Fruit fly (Drosophila melanogaster) whole organism, embryonic: ENCODE measurements around the gene FoxL1.

Experiments
- Antp ChIP-seq: fragments of 200-800 bp; sonication (Bioruptor generic); optimal IDR thresholded peaks from 3 replicates; lab custom pipeline; 2016; ENCODE audit warnings: missing biosample characterization, missing genetic modification characterization
- Atf3 ChIP-seq: fragments of 200-800 bp; sonication (Bioruptor generic); optimal IDR thresholded peaks from 3 replicates; lab custom pipeline; 2016; ENCODE audit warnings: missing biosample characterization, missing genetic modification characterization
- CG10209 ChIP-seq: fragments of 200-800 bp; sonication (Bioruptor generic); optimal IDR thresholded peaks from 3 replicates; lab custom pipeline; 2017; ENCODE audit warnings: missing biosample characterization, mild to moderate bottlenecking, missing genetic modification characterization, missing genetic modification reagents
- CG10267 ChIP-seq: fragments of 200-800 bp; sonication (Bioruptor generic); optimal IDR thresholded peaks from 2 replicates; lab custom pipeline; 2018; ENCODE audit warnings: missing biosample characterization, mild to moderate bottlenecking, missing genetic modification characterization, moderate library complexity
- CG12155 ChIP-seq: fragments of 200-800 bp; sonication (Bioruptor generic); optimal IDR thresholded peaks from 3 replicates; lab custom pipeline; 2016; ENCODE audit warnings: missing biosample characterization, missing genetic modification characterization
- CG12391 ChIP-seq: fragments of 200-800 bp; sonication (Bioruptor generic); optimal IDR thresholded peaks from 3 replicates; lab custom pipeline; 2018; ENCODE audit warnings: missing biosample characterization, mild to moderate bottlenecking, missing genetic modification characterization, moderate library complexity
- CG12942 ChIP-seq: fragments of 200-800 bp; sonication (Bioruptor generic); optimal IDR thresholded peaks from 3 replicates; lab custom pipeline; 2016; ENCODE audit warnings: missing biosample characterization, missing genetic modification characterization
- CG13624 ChIP-seq: fragments of 200-800 bp; sonication (Bioruptor generic); optimal IDR thresholded peaks from 2 replicates; lab custom pipeline; 2016; ENCODE audit warnings: missing biosample characterization, missing genetic modification characterization
- CG14050 ChIP-seq: fragments of 200-800 bp; sonication (Bioruptor generic); IDR thresholded peaks from 3 replicates; pipeline ENCODE4 v1.3.6; 2022; ENCODE audit warnings: missing biosample characterization, missing genetic modification characterization
- CG15601 ChIP-seq: fragments of 200-800 bp; sonication (Bioruptor generic); optimal IDR thresholded peaks from 3 replicates; lab custom pipeline; 2019; ENCODE audit warnings: missing biosample characterization, mild to moderate bottlenecking, missing genetic modification characterization, moderate library complexity
- CG16813 ChIP-seq: fragments of 200-800 bp; sonication (Bioruptor generic); IDR thresholded peaks from 3 replicates; pipeline ENCODE4 v1.3.6; 2022; ENCODE audit warnings: missing biosample characterization, missing genetic modification characterization; ENCODE audit not compliant: partially characterized antibody
- CG17912 ChIP-seq: fragments of 200-800 bp; sonication (Bioruptor generic); optimal IDR thresholded peaks from 2 replicates; lab custom pipeline; 2018; ENCODE audit warnings: missing biosample characterization, mild to moderate bottlenecking, missing genetic modification characterization
- CG18011 ChIP-seq: fragments of 200-800 bp; sonication (Bioruptor generic); optimal IDR thresholded peaks from 2 replicates; lab custom pipeline; 2017; ENCODE audit warnings: missing biosample characterization, missing genetic modification characterization, mild to moderate bottlenecking, moderate library complexity, missing genotype
- CG2120 ChIP-seq: fragments of 200-800 bp; sonication (Bioruptor generic); optimal IDR thresholded peaks from 3 replicates; lab custom pipeline; 2016; ENCODE audit warnings: missing biosample characterization, missing genetic modification characterization
- CG2202 ChIP-seq: fragments of 200-800 bp; sonication (Bioruptor generic); optimal IDR thresholded peaks from 2 replicates; lab custom pipeline; 2018; ENCODE audit warnings: missing biosample characterization, mild to moderate bottlenecking, missing genetic modification characterization
- CG3065 ChIP-seq: fragments of 200-800 bp; sonication (Bioruptor generic); optimal IDR thresholded peaks from 2 replicates; lab custom pipeline; 2016; ENCODE audit warnings: missing biosample characterization, missing genetic modification characterization
- CG3995 ChIP-seq: fragments of 200-800 bp; sonication (Bioruptor generic); optimal IDR thresholded peaks from 3 replicates; lab custom pipeline; 2016; ENCODE audit warnings: missing biosample characterization, missing genetic modification characterization
- CG4404 ChIP-seq: fragments of 200-800 bp; sonication (Bioruptor generic); IDR thresholded peaks from 2 replicates; pipeline ENCODE4 v1.3.6; 2022; ENCODE audit warnings: missing biosample characterization, missing genetic modification characterization
- CG6854 ChIP-seq: fragments of 200-800 bp; sonication (Bioruptor generic); optimal IDR thresholded peaks from 3 replicates; lab custom pipeline; 2017; ENCODE audit warnings: missing biosample characterization, mild to moderate bottlenecking, missing genetic modification characterization
- CG7745 ChIP-seq: fragments of 200-800 bp; sonication (Bioruptor generic); optimal IDR thresholded peaks from 2 replicates; lab custom pipeline; 2018; ENCODE audit warnings: missing biosample characterization, mild to moderate bottlenecking, missing genetic modification characterization, moderate library complexity
- CG7928 ChIP-seq: fragments of 200-800 bp; sonication (Bioruptor generic); optimal IDR thresholded peaks from 2 replicates; lab custom pipeline; 2017; ENCODE audit warnings: missing biosample characterization, mild to moderate bottlenecking, missing genetic modification characterization
- CG8388 ChIP-seq: fragments of 200-800 bp; sonication (Bioruptor generic); optimal IDR thresholded peaks from 2 replicates; lab custom pipeline; 2019; ENCODE audit warnings: missing biosample characterization, mild to moderate bottlenecking, missing genetic modification characterization, moderate library complexity
- CG9437 ChIP-seq: fragments of 200-800 bp; sonication (Bioruptor generic); optimal IDR thresholded peaks from 2 replicates; lab custom pipeline; 2018; ENCODE audit warnings: missing biosample characterization, mild to moderate bottlenecking, missing genetic modification characterization
- CHES-1-like ChIP-seq: fragments of 200-800 bp; sonication (Bioruptor generic); optimal IDR thresholded peaks from 2 replicates; lab custom pipeline; 2016; ENCODE audit warnings: missing biosample characterization, missing genetic modification characterization
- Doc3 ChIP-seq: fragments of 200-800 bp; sonication (Bioruptor generic); IDR thresholded peaks from 3 replicates; pipeline ENCODE4 v1.3.6; 2022; ENCODE audit warnings: missing biosample characterization, missing genetic modification characterization; ENCODE audit not compliant: partially characterized antibody
- Fer2 ChIP-seq: fragments of 200-800 bp; sonication (Bioruptor generic); optimal IDR thresholded peaks from 2 replicates; lab custom pipeline; 2018; ENCODE audit warnings: missing biosample characterization, mild to moderate bottlenecking, missing genetic modification characterization, moderate library complexity
- Hey ChIP-seq: fragments of 200-800 bp; sonication (Bioruptor generic); optimal IDR thresholded peaks from 3 replicates; lab custom pipeline; 2018; ENCODE audit warnings: missing biosample characterization, mild to moderate bottlenecking, missing genetic modification characterization
- Hsf ChIP-seq: fragments of 200-800 bp; sonication (Bioruptor generic); optimal IDR thresholded peaks from 3 replicates; lab custom pipeline; 2016; ENCODE audit warnings: missing biosample characterization, missing genetic modification characterization
- Mrtf ChIP-seq: fragments of 200-800 bp; sonication (Bioruptor generic); IDR thresholded peaks from 3 replicates; pipeline ENCODE4 v1.3.6; 2022; ENCODE audit warnings: missing biosample characterization, missing genetic modification characterization
- Nf-YA ChIP-seq: fragments of 200-800 bp; sonication (Bioruptor generic); IDR thresholded peaks from 2 replicates; pipeline ENCODE4 v1.3.6; 2022; ENCODE audit warnings: missing biosample characterization, missing genetic modification characterization
- Scr ChIP-seq: fragments of 200-800 bp; sonication (Bioruptor generic); IDR thresholded peaks from 2 replicates; pipeline ENCODE4 v1.3.6; 2022; ENCODE audit warnings: missing biosample characterization, missing genetic modification characterization; ENCODE audit not compliant: partially characterized antibody
- Sox100B ChIP-seq: fragments of 200-800 bp; sonication (Bioruptor generic); optimal IDR thresholded peaks from 3 replicates; lab custom pipeline; 2018; ENCODE audit warnings: missing biosample characterization, mild to moderate bottlenecking, missing genetic modification characterization
- Stat92E ChIP-seq, 3 experiments: fragments of >200 bp in 2 of 3; fragments of 200-800 bp in 1 of 3; sonication (Bioruptor generic) in 1 of 3; optimal IDR thresholded peaks; 2 replicates each; lab custom pipeline; 2017 to 2019; ENCODE audit warnings: missing biosample characterization in 3 of 3, missing genetic modification characterization in 3 of 3, mild to moderate bottlenecking in 1 of 3, moderate library complexity in 1 of 3
- aop ChIP-seq: fragments of 200-800 bp; sonication (Bioruptor generic); IDR thresholded peaks from 2 replicates; pipeline ENCODE4 v1.3.6; 2022; ENCODE audit warnings: missing biosample characterization, missing genetic modification characterization
- ap ChIP-seq: fragments of 200-800 bp; sonication (Bioruptor generic); IDR thresholded peaks from 2 replicates; pipeline ENCODE4 v1.3.6; 2022; ENCODE audit warnings: missing biosample characterization, missing genetic modification characterization
- btn ChIP-seq: fragments of 200-800 bp; sonication (Bioruptor generic); optimal IDR thresholded peaks from 2 replicates; lab custom pipeline; 2016; ENCODE audit warnings: missing biosample characterization, missing genetic modification characterization
- ci ChIP-seq: fragments of 200-800 bp; sonication (Bioruptor generic); IDR thresholded peaks from 3 replicates; pipeline ENCODE4 v1.3.6; 2022; ENCODE audit warnings: missing biosample characterization, missing genetic modification characterization
- da ChIP-seq: fragments of 200-800 bp; sonication (Bioruptor generic); optimal IDR thresholded peaks from 2 replicates; lab custom pipeline; 2016; ENCODE audit warnings: missing biosample characterization, missing genetic modification characterization
- danr ChIP-seq: fragments of 200-800 bp; sonication (Bioruptor generic); IDR thresholded peaks from 2 replicates; pipeline ENCODE4 v1.3.6; 2022; ENCODE audit warnings: missing biosample characterization, missing genetic modification characterization
- dmrt11E ChIP-seq: fragments of 200-800 bp; sonication (Bioruptor generic); optimal IDR thresholded peaks from 3 replicates; lab custom pipeline; 2018; ENCODE audit warnings: missing biosample characterization, mild to moderate bottlenecking, missing genetic modification characterization, moderate library complexity
- fd64A ChIP-seq: fragments of 200-800 bp; sonication (Bioruptor generic); optimal IDR thresholded peaks from 3 replicates; lab custom pipeline; 2018; ENCODE audit warnings: missing biosample characterization, mild to moderate bottlenecking, missing genetic modification characterization
- hb ChIP-seq: fragments of 200-800 bp; sonication (Bioruptor generic); IDR thresholded peaks from 3 replicates; pipeline ENCODE4 v1.3.6; 2022; ENCODE audit warnings: missing biosample characterization, missing genetic modification characterization; ENCODE audit not compliant: partially characterized antibody
- her ChIP-seq: fragments of 200-800 bp; sonication (Bioruptor generic); optimal IDR thresholded peaks from 2 replicates; lab custom pipeline; 2016; ENCODE audit warnings: missing biosample characterization, missing genetic modification characterization
- salm ChIP-seq: fragments of 200-800 bp; sonication (Bioruptor generic); optimal IDR thresholded peaks from 2 replicates; lab custom pipeline; 2018; ENCODE audit warnings: missing biosample characterization, mild to moderate bottlenecking, missing genetic modification characterization
- sc ChIP-seq, 3 experiments: fragments of >200 bp in 2 of 3; fragments of 200-800 bp in 1 of 3; sonication (Bioruptor generic) in 1 of 3; optimal IDR thresholded peaks; 2 replicates in 2 of 3; 3 replicates in 1 of 3; lab custom pipeline; 2017; ENCODE audit warnings: mild to moderate bottlenecking in 1 of 3, missing biosample characterization in 1 of 3, missing genetic modification characterization in 1 of 3, missing genetic modification reagents in 1 of 3
- scrt ChIP-seq: fragments of 200-800 bp; sonication (Bioruptor generic); optimal IDR thresholded peaks from 2 replicates; lab custom pipeline; 2018; ENCODE audit warnings: missing biosample characterization, mild to moderate bottlenecking, missing genetic modification characterization, moderate library complexity
- sqz ChIP-seq: fragments of 200-800 bp; sonication (Bioruptor generic); optimal IDR thresholded peaks from 3 replicates; lab custom pipeline; 2018; ENCODE audit warnings: missing biosample characterization, mild to moderate bottlenecking, missing genetic modification characterization
- tll ChIP-seq, 2 experiments: fragments of 200-800 bp in 1 of 2; fragments of >200 bp in 1 of 2; sonication (Bioruptor generic) in 1 of 2; optimal IDR thresholded peaks; 2 replicates each; lab custom pipeline; 2017 to 2019; ENCODE audit warnings: missing biosample characterization in 2 of 2, missing genetic modification characterization in 2 of 2, mild to moderate bottlenecking in 1 of 2, moderate library complexity in 1 of 2
- vnd ChIP-seq: fragments of 200-800 bp; sonication (Bioruptor generic); IDR thresholded peaks from 3 replicates; pipeline ENCODE4 v1.3.6; 2022; ENCODE audit warnings: missing biosample characterization, missing genetic modification characterization; ENCODE audit not compliant: partially characterized antibody
- zen ChIP-seq: fragments of 200-800 bp; sonication (Bioruptor generic); optimal IDR thresholded peaks from 3 replicates; lab custom pipeline; 2018; ENCODE audit warnings: missing biosample characterization, mild to moderate bottlenecking, missing genetic modification characterization, moderate library complexity

The FoxL1 gene

dm6 chr3L:4000711-4001110, 18.0 kb upstream of the FoxL1 start (continued):
- TF ChIP-seq CG8388 (GFP tag; lab: Kevin White, UChicago) (peak; percentile 17), Atf3 (GFP tag; lab: Kevin White, UChicago) (no peak), CG15601 (tag; lab: Kevin White, UChicago) (peak; percentile 17), CG3995 (GFP tag; lab: Kevin White, UChicago) (no peak), Hsf (GFP tag; lab: Kevin White, UChicago) (peak; percentile 12), Antp (no peak), Nf-YA (GFP tag; lab: Robert Waterston, UW) (no peak), CG10209 (GFP tag; lab: Kevin White, UChicago) (peak; percentile 52), CG18011 (peak; percentile 9), hb (no peak), CG12155 (GFP tag; lab: Kevin White, UChicago) (no peak), Hey (tag; lab: Kevin White, UChicago) (no peak), CG10267 (tag; lab: Kevin White, UChicago) (no peak), Sox100B (GFP tag; lab: Kevin White, UChicago) (peak; percentile 28), sqz (no peak), btn (no peak), CG9437 (GFP tag; lab: Kevin White, UChicago) (peak; percentile 32), Fer2 (tag; lab: Kevin White, UChicago) (no peak), CG14050 (GFP tag; lab: Robert Waterston, UW) (no peak), CG3065 (GFP tag; lab: Kevin White, UChicago) (no peak), CG4404 (GFP tag; lab: Robert Waterston, UW) (no peak), CG12942 (GFP tag; lab: Kevin White, UChicago) (no peak), zen (tag; lab: Kevin White, UChicago) (no peak), CG7928 (GFP tag; lab: Kevin White, UChicago) (no peak), salm (no peak), CG12391 (peak; percentile 40), dmrt11E (tag; lab: Kevin White, UChicago) (no peak), her (GFP tag; lab: Kevin White, UChicago) (no peak), danr (GFP tag; lab: Robert Waterston, UW) (no peak), da (GFP tag; lab: Kevin White, UChicago) (no peak), Mrtf (GFP tag; lab: Robert Waterston, UW) (no peak), CG2202 (no peak), CG2120 (GFP tag; lab: Kevin White, UChicago) (peak; percentile 30), aop (GFP tag; lab: Robert Waterston, UW) (no peak), CHES-1-like (no peak), ap (GFP tag; lab: Robert Waterston, UW) (no peak), sc (optimal IDR thresholded peaks at IDR 0.05; lab: Kevin White, UChicago) (no peak), sc (GFP tag; optimal IDR thresholded peaks at IDR 0.05; lab: Kevin White, UChicago) (no peak), CG6854 (GFP tag; lab: Kevin White, UChicago) (no peak), Stat92E (GFP tag; optimal IDR thresholded peaks at IDR 0.05; lab: Kevin White, UChicago) (no peak), CG13624 (GFP tag; lab: Kevin White, UChicago) (no peak), tll (GFP tag; optimal IDR thresholded peaks at IDR 0.05; lab: Kevin White, UChicago) (no peak), CG16813 (GFP tag; lab: Robert Waterston, UW) (no peak), vnd (GFP tag; lab: Robert Waterston, UW) (no peak), Scr (GFP tag; lab: Robert Waterston, UW) (no peak), CG7745 (tag; lab: Kevin White, UChicago) (no peak), fd64A (GFP tag; lab: Kevin White, UChicago) (no peak), ci (GFP tag; lab: Robert Waterston, UW) (0 out of 3 replicates have a peak, but pooled peaks have one; percentile 26), CG17912 (no peak), Doc3 (GFP tag; lab: Robert Waterston, UW) (no peak), scrt (GFP tag; lab: Kevin White, UChicago) (peak; percentile 1)
